Worm (Caenorhabditis elegans) whole organism, L4/young adult: ENCODE measurements around the gene Y39B6A.69.

Source experiments
- W03F9.2 ChIP-seq: fragments of 150-350 bp; optimal IDR thresholded peaks from 2 replicates; lab custom pipeline; 2014; ENCODE audit warnings: missing biosample characterization, missing genetic modification characterization
- him-1 ChIP-seq: sonication (generic microtip); optimal IDR thresholded peaks from 2 replicates; lab custom pipeline; 2016; ENCODE audit warnings: missing genotype, missing genetic modification reagents, missing genetic modification characterization, missing compliant biosample characterization

DNA sequence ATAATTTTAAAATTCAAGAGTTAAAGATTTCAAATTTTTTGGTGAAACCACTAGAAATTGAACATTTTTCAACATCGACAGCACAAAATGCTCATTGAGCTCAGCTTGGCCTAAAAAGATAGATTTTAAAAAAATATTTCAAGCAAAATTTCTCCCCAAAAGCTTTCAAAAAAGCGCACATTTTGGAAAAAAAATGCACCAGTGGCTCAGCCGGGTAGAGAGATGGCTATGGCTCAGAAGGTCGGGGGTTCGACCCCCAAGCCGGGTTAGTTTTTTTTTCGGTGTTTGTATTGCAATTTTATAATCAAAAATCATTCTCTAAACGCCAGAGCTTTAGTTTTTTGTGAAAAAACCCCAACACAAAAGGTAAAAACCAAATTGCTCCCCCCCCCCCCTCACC is 25.6 kb upstream of the Y39B6A.69 start:
- TF ChIP-seq W03F9.2 (tag; lab: Kevin White, UChicago) (no peak), him-1 (tag; lab: Kevin White, UChicago) (no peak)
